Fruit fly (Drosophila melanogaster) whole organism, embryonic: ENCODE results near the gene CG17108.
A peak's percentile ranks its signal among the peaks of the same experiment; 100 is the strongest.

Experiments used
- Ada2b ChIP-seq: fragments of 200-800 bp; sonication (Bioruptor generic); IDR thresholded peaks from 2 replicates; pipeline ENCODE4 v1.3.6; 2022; ENCODE audit warnings: missing biosample characterization, missing genetic modification characterization
- Antp ChIP-seq: fragments of 200-800 bp; sonication (Bioruptor generic); optimal IDR thresholded peaks from 3 replicates; lab custom pipeline; 2016; ENCODE audit warnings: missing biosample characterization, missing genetic modification characterization
- Atf6 ChIP-seq: fragments of 200-800 bp; sonication (Bioruptor generic); IDR thresholded peaks from 2 replicates; pipeline ENCODE4 v1.3.6; 2022; ENCODE audit warnings: missing biosample characterization, missing genetic modification characterization
- Blimp-1 ChIP-seq: fragments of 200-800 bp; sonication (Bioruptor generic); optimal IDR thresholded peaks from 3 replicates; lab custom pipeline; 2018; ENCODE audit warnings: missing biosample characterization, missing genetic modification characterization, mild to moderate bottlenecking, moderate library complexity, missing genetic modification reagents
- CG14441 ChIP-seq: fragments of 200-800 bp; sonication (Bioruptor generic); IDR thresholded peaks from 2 replicates; pipeline ENCODE4 v1.3.6; 2022; ENCODE audit warnings: missing biosample characterization, missing genetic modification characterization
- CG1647 ChIP-seq: fragments of 200-800 bp; sonication (Bioruptor generic); optimal IDR thresholded peaks from 3 replicates; lab custom pipeline; 2016; ENCODE audit warnings: missing biosample characterization, missing genetic modification characterization
- CG17612 ChIP-seq: fragments of 200-800 bp; sonication (Bioruptor generic); IDR thresholded peaks from 2 replicates; pipeline ENCODE4 v1.3.6; 2022; ENCODE audit warnings: missing biosample characterization, missing genetic modification characterization
- CG2875 ChIP-seq: fragments of 200-800 bp; sonication (Bioruptor generic); optimal IDR thresholded peaks from 2 replicates; lab custom pipeline; 2017; ENCODE audit warnings: missing biosample characterization, mild to moderate bottlenecking, missing genetic modification characterization, missing genetic modification reagents
- CG3163 ChIP-seq: fragments of 200-800 bp; sonication (Bioruptor generic); optimal IDR thresholded peaks from 3 replicates; lab custom pipeline; 2016; ENCODE audit warnings: missing biosample characterization, missing genetic modification characterization
- CG3726 ChIP-seq: fragments of 200-800 bp; sonication (Bioruptor generic); IDR thresholded peaks from 3 replicates; pipeline ENCODE4, ENCODE4 v1.3.6; 2022; ENCODE audit warnings: missing biosample characterization, missing genetic modification characterization
- CG6254 ChIP-seq: fragments of 200-800 bp; sonication (Bioruptor generic); optimal IDR thresholded peaks from 3 replicates; lab custom pipeline; 2017; ENCODE audit warnings: mild to moderate bottlenecking, missing biosample characterization, missing genetic modification reagents, missing genetic modification characterization
- CG6272 ChIP-seq: fragments of 200-800 bp; sonication (Bioruptor generic); IDR thresholded peaks from 2 replicates; pipeline ENCODE4 v1.3.6; 2022; ENCODE audit warnings: missing biosample characterization, missing genetic modification characterization
- CG6854 ChIP-seq: fragments of 200-800 bp; sonication (Bioruptor generic); optimal IDR thresholded peaks from 3 replicates; lab custom pipeline; 2017; ENCODE audit warnings: missing biosample characterization, mild to moderate bottlenecking, missing genetic modification characterization
- CG7963 ChIP-seq: fragments of 200-800 bp; sonication (Bioruptor generic); IDR thresholded peaks from 3 replicates; pipeline ENCODE4 v1.3.6; 2022; ENCODE audit warnings: missing biosample characterization, missing genetic modification characterization; ENCODE audit not compliant: partially characterized antibody
- CG8924 ChIP-seq: fragments of 200-800 bp; optimal IDR thresholded peaks from 3 replicates; lab custom pipeline; 2019; ENCODE audit warnings: missing biosample characterization, mild to moderate bottlenecking, missing genetic modification characterization, moderate library complexity
- CG9817 ChIP-seq: fragments of 200-800 bp; sonication (Bioruptor generic); optimal IDR thresholded peaks from 2 replicates; lab custom pipeline; 2018; ENCODE audit warnings: missing biosample characterization, mild to moderate bottlenecking, missing genetic modification characterization, moderate library complexity
- Dek ChIP-seq: fragments of 200-800 bp; sonication (Bioruptor generic); optimal IDR thresholded peaks from 3 replicates; lab custom pipeline; 2019; ENCODE audit warnings: missing biosample characterization, mild to moderate bottlenecking, missing genetic modification characterization, moderate library complexity
- Dp ChIP-seq: fragments of 200-800 bp; sonication (Bioruptor generic); optimal IDR thresholded peaks from 2 replicates; lab custom pipeline; 2018; ENCODE audit warnings: missing biosample characterization, mild to moderate bottlenecking, missing genetic modification characterization, moderate library complexity
- Ets65A ChIP-seq: fragments of 200-800 bp; sonication (Bioruptor generic); peaks from one replicate; lab custom pipeline; 2016; ENCODE audit warnings: missing biosample characterization, missing genetic modification characterization
- Fer2 ChIP-seq: fragments of 200-800 bp; sonication (Bioruptor generic); optimal IDR thresholded peaks from 2 replicates; lab custom pipeline; 2018; ENCODE audit warnings: missing biosample characterization, mild to moderate bottlenecking, missing genetic modification characterization, moderate library complexity
- GATAe ChIP-seq: fragments of 200-800 bp; sonication (Bioruptor generic); conservative IDR thresholded peaks from 2 replicates; pipeline ENCODE4 v1.3.6; 2022; ENCODE audit warnings: missing biosample characterization, missing genetic modification characterization
- Gsc ChIP-seq: fragments of 200-800 bp; sonication (Bioruptor generic); IDR thresholded peaks from 2 replicates; pipeline ENCODE4 v1.3.6; 2022; ENCODE audit warnings: missing biosample characterization, missing genetic modification characterization
- HmgD ChIP-seq: fragments of 200-800 bp; sonication (Bioruptor generic); optimal IDR thresholded peaks from 3 replicates; lab custom pipeline; 2016; ENCODE audit warnings: missing biosample characterization, missing genetic modification characterization
- Hr3 ChIP-seq: fragments of 200-800 bp; sonication (Bioruptor generic); optimal IDR thresholded peaks from 3 replicates; lab custom pipeline; 2016; ENCODE audit warnings: missing biosample characterization, missing genetic modification characterization
- Jarid2 ChIP-seq: fragments of 200-800 bp; sonication (Bioruptor generic); optimal IDR thresholded peaks from 3 replicates; lab custom pipeline; 2017; ENCODE audit warnings: mild to moderate bottlenecking, missing biosample characterization, missing genetic modification reagents, missing genetic modification characterization
- Kr ChIP-seq: fragments of 200-800 bp; sonication (Bioruptor generic); optimal IDR thresholded peaks from 2 replicates; lab custom pipeline; 2017; ENCODE audit warnings: missing biosample characterization, mild to moderate bottlenecking, missing genetic modification characterization
- MESR4 ChIP-seq: fragments of 200-800 bp; sonication (Bioruptor generic); optimal IDR thresholded peaks from 2 replicates; lab custom pipeline; 2018; ENCODE audit warnings: missing biosample characterization, mild to moderate bottlenecking, missing genetic modification characterization, moderate library complexity
- Poxn ChIP-seq: fragments of 200-800 bp; sonication (Bioruptor generic); IDR thresholded peaks from 2 replicates; pipeline ENCODE4 v1.3.6; 2022; ENCODE audit warnings: missing biosample characterization, missing genetic modification characterization
- Rx ChIP-seq: fragments of 200-800 bp; sonication (Bioruptor generic); IDR thresholded peaks from 2 replicates; pipeline ENCODE4 v1.3.6; 2022; ENCODE audit warnings: missing biosample characterization, missing genetic modification characterization
- Sox100B ChIP-seq: fragments of 200-800 bp; sonication (Bioruptor generic); optimal IDR thresholded peaks from 3 replicates; lab custom pipeline; 2018; ENCODE audit warnings: missing biosample characterization, mild to moderate bottlenecking, missing genetic modification characterization
- ap ChIP-seq: fragments of 200-800 bp; sonication (Bioruptor generic); IDR thresholded peaks from 2 replicates; pipeline ENCODE4 v1.3.6; 2022; ENCODE audit warnings: missing biosample characterization, missing genetic modification characterization
- ara ChIP-seq: fragments of 200-800 bp; sonication (Bioruptor generic); IDR thresholded peaks from 2 replicates; pipeline ENCODE4 v1.3.6; 2022; ENCODE audit warnings: missing biosample characterization, missing genetic modification characterization
- ase ChIP-seq: fragments of 200-800 bp; sonication (Bioruptor generic); IDR thresholded peaks from 3 replicates; pipeline ENCODE4 v1.3.6; 2022; ENCODE audit warnings: missing biosample characterization, missing genetic modification characterization
- ato ChIP-seq: fragments of 200-800 bp; sonication (Bioruptor generic); IDR thresholded peaks from 2 replicates; pipeline ENCODE4 v1.3.6; 2022; ENCODE audit warnings: missing biosample characterization, missing genetic modification characterization; ENCODE audit not compliant: partially characterized antibody
- danr ChIP-seq: fragments of 200-800 bp; sonication (Bioruptor generic); IDR thresholded peaks from 2 replicates; pipeline ENCODE4 v1.3.6; 2022; ENCODE audit warnings: missing biosample characterization, missing genetic modification characterization
- eyg ChIP-seq: fragments of 200-800 bp; sonication (Bioruptor generic); optimal IDR thresholded peaks from 3 replicates; lab custom pipeline; 2016; ENCODE audit warnings: missing biosample characterization, missing genetic modification characterization
- fd96Cb ChIP-seq: fragments of 200-800 bp; sonication (Bioruptor generic); optimal IDR thresholded peaks from 2 replicates; lab custom pipeline; 2018; ENCODE audit warnings: missing biosample characterization, mild to moderate bottlenecking, missing genetic modification characterization, moderate library complexity
- gfzf ChIP-seq: fragments of 200-800 bp; sonication (Bioruptor generic); optimal IDR thresholded peaks from 2 replicates; lab custom pipeline; 2016; ENCODE audit warnings: missing biosample characterization, mild to moderate bottlenecking, missing genetic modification characterization, moderate library complexity
- mirr ChIP-seq: fragments of 200-800 bp; sonication (Bioruptor generic); optimal IDR thresholded peaks from 3 replicates; lab custom pipeline; 2018; ENCODE audit warnings: missing biosample characterization, mild to moderate bottlenecking, missing genetic modification characterization
- nau ChIP-seq: fragments of 200-800 bp; sonication (Bioruptor generic); optimal IDR thresholded peaks from 3 replicates; lab custom pipeline; 2017; ENCODE audit warnings: missing biosample characterization, mild to moderate bottlenecking, missing genetic modification characterization, missing genetic modification reagents
- nerfin-2 ChIP-seq: fragments of 200-800 bp; sonication (Bioruptor generic); IDR thresholded peaks from 2 replicates; pipeline ENCODE4 v1.3.6; 2022; ENCODE audit warnings: missing biosample characterization, missing genetic modification characterization; ENCODE audit not compliant: partially characterized antibody
- nmo ChIP-seq: fragments of 200-800 bp; sonication (Bioruptor generic); optimal IDR thresholded peaks from 2 replicates; lab custom pipeline; 2018; ENCODE audit warnings: missing biosample characterization, mild to moderate bottlenecking, missing genetic modification characterization, moderate library complexity
- phol ChIP-seq: fragments of 200-800 bp; sonication (Bioruptor generic); optimal IDR thresholded peaks from 3 replicates; lab custom pipeline; 2018; ENCODE audit warnings: missing biosample characterization, mild to moderate bottlenecking, missing genetic modification characterization, moderate library complexity
- psq ChIP-seq: fragments of 200-800 bp; sonication (Bioruptor generic); optimal IDR thresholded peaks from 2 replicates; lab custom pipeline; 2017; ENCODE audit warnings: missing biosample characterization, missing genetic modification characterization
- slou ChIP-seq: fragments of 200-800 bp; sonication (Bioruptor generic); optimal IDR thresholded peaks from 3 replicates; lab custom pipeline; 2016; ENCODE audit warnings: missing biosample characterization, missing genetic modification characterization
- slp2 ChIP-seq: fragments of 200-800 bp; sonication (Bioruptor generic); optimal IDR thresholded peaks from 2 replicates; lab custom pipeline; 2016; ENCODE audit warnings: missing biosample characterization, missing genetic modification characterization
- so ChIP-seq: fragments of 200-800 bp; sonication (Bioruptor generic); IDR thresholded peaks from 3 replicates; pipeline ENCODE4 v1.3.6; 2022; ENCODE audit warnings: missing biosample characterization, missing genetic modification characterization
- tna ChIP-seq: fragments of 200-800 bp; sonication (Bioruptor generic); IDR thresholded peaks from 2 replicates; pipeline ENCODE4 v1.3.6; 2022; ENCODE audit warnings: missing biosample characterization, missing genetic modification characterization; ENCODE audit not compliant: partially characterized antibody
- zen2 ChIP-seq: fragments of 200-800 bp; sonication (Bioruptor generic); IDR thresholded peaks from 3 replicates; pipeline ENCODE4 v1.3.6; 2022; ENCODE audit warnings: missing biosample characterization, missing genetic modification characterization; ENCODE audit not compliant: partially characterized antibody

The CG17108 gene

DNA sequence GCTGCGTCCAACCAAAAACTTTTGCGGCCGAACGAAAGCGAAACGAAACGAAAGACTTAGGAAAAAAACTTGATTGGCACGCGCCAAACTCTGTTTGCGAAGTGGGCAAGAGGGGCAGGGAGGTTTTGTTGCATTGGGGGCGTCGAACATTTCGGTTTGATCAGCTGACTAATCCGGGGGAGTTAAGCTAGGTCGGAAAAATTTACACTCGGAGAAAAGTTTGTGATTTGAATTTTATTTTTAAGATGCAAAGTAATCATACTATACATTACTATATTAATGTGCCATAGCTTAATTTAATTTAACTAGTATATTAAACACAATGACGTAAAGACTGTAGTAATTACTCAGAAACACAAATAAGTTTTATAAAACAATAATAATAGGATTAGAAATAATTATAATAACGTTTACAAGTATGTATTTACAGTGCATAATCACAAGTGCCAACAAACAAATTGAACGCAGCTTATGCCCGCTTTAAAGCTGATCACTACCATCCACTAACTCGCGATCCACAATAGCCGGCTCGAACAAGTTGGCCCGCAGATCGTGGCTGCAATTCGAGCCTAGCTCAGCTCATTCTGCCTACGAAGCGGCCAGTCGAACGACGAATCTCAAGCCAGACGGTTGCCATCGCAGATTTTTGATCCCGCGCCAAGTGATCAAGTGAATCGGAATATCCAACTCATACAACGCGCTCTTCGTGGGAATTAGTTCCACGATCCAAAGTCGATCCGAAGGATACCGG is 32.2 kb downstream of the CG17108 start, which contains the start of gene CG31871 (continued):
- TF ChIP-seq zen2 (GFP tag; lab: Robert Waterston, UW) (no peak), slou (GFP tag; lab: Kevin White, UChicago) (no peak), Jarid2 (peak; percentile 52), CG2875 (GFP tag; lab: Kevin White, UChicago) (peak; percentile 52), CG9817 (tag; lab: Kevin White, UChicago) (peak; percentile 59), tna (GFP tag; lab: Robert Waterston, UW) (no peak), nmo (GFP tag; lab: Kevin White, UChicago) (peak; percentile 88), phol (tag; lab: Kevin White, UChicago) (peak; percentile 88), GATAe (GFP tag; lab: Robert Waterston, UW) (0 out of 2 replicates have a peak, but pooled peaks have one; percentile 28), gfzf (GFP tag; lab: Kevin White, UChicago) (no peak), ase (peak; percentile 67; the same call in 2 of the 3 replicates), ap (GFP tag; lab: Robert Waterston, UW) (peak; percentile 56), Hr3 (GFP tag; lab: Kevin White, UChicago) (peak; percentile 56), Sox100B (peak; percentile 84), Ada2b (GFP tag; lab: Robert Waterston, UW) (peak; percentile 42), HmgD (GFP tag; lab: Kevin White, UChicago) (no peak), nau (GFP tag; lab: Kevin White, UChicago) (peak; percentile 22), ara (GFP tag; lab: Robert Waterston, UW) (peak; percentile 34; the same call in 1 of the 2 replicates), MESR4 (GFP tag; lab: Kevin White, UChicago) (no peak), CG1647 (GFP tag; lab: Kevin White, UChicago) (no peak), CG14441 (GFP tag; lab: Robert Waterston, UW) (peak; percentile 71), Gsc (GFP tag; lab: Robert Waterston, UW) (no peak), Poxn (GFP tag; lab: Robert Waterston, UW) (no peak), danr (GFP tag; lab: Robert Waterston, UW) (no peak), Dek (tag; lab: Kevin White, UChicago) (peak; percentile 62), Antp (GFP tag; lab: Kevin White, UChicago) (no peak), Rx (GFP tag; lab: Robert Waterston, UW) (no peak), ato (GFP tag; lab: Robert Waterston, UW) (0 out of 2 replicates have a peak, but pooled peaks have one; percentile 11), CG8924 (tag; lab: Kevin White, UChicago) (peak; percentile 85), Dp (no peak), Kr (GFP tag; lab: Kevin White, UChicago) (no peak), CG6854 (GFP tag; lab: Kevin White, UChicago) (peak; percentile 25), mirr (GFP tag; lab: Kevin White, UChicago) (no peak), Blimp-1 (GFP tag; lab: Kevin White, UChicago) (peak; percentile 89), nerfin-2 (GFP tag; lab: Robert Waterston, UW) (no peak), CG6254 (GFP tag; lab: Kevin White, UChicago) (peak; percentile 35), CG3163 (GFP tag; lab: Kevin White, UChicago) (no peak), CG7963 (GFP tag; lab: Robert Waterston, UW) (no peak), CG17612 (no peak), eyg (GFP tag; lab: Kevin White, UChicago) (no peak), slp2 (GFP tag; lab: Kevin White, UChicago) (no peak), Fer2 (tag; lab: Kevin White, UChicago) (peak; percentile 23), CG3726 (GFP tag; lab: Robert Waterston, UW) (no peak), so (GFP tag; lab: Robert Waterston, UW) (0 out of 3 replicates have a peak, but pooled peaks have one; percentile 35), psq (GFP tag; lab: Kevin White, UChicago) (no peak), fd96Cb (tag; lab: Kevin White, UChicago) (peak; percentile 76), Atf6 (peak; percentile 69; the same call in 1 of the 2 replicates), CG6272 (GFP tag; lab: Robert Waterston, UW) (peak; percentile 16; the same call in 1 of the 2 replicates), Ets65A (GFP tag; lab: Kevin White, UChicago) (no peak)
